Worm (Caenorhabditis elegans): ENCODE results near the gene T26H10.2.
A peak's percentile ranks its signal among the peaks of the same experiment; 100 is the strongest.

Gene T26H10.2

ce11 chrV:11392020-11392419, 32.4 kb downstream of the T26H10.2 start, which contains the start of gene nas-16:
Gene nas-16 (plus strand): TSS chrV:11392320.
- TF ChIP-seq dao-5 (tag; optimal IDR thresholded peaks at IDR 0.05) = no peak
- TF ChIP-seq him-1 (tag; optimal IDR thresholded peaks at IDR 0.05) = no peak
- no peak for TF ChIP-seq W03F9.2 (tag; optimal IDR thresholded peaks at IDR 0.05)

- TF ChIP-seq W03F9.2 (tag; optimal IDR thresholded peaks at IDR 0.05) (no peak), him-1 (tag; optimal IDR thresholded peaks at IDR 0.05) (no peak), dao-5 (tag; optimal IDR thresholded peaks at IDR 0.05) (no peak)
These were observed 34.1 kb downstream of the T26H10.2 start, which contains the start of the genes K03B8.11 and K03B8.14 for ce11 chrV:11390394-11390793. Gene K03B8.11 (minus strand): TSS chrV:11390494. Gene K03B8.14 (plus strand): TSS chrV:11390503.

DNA sequence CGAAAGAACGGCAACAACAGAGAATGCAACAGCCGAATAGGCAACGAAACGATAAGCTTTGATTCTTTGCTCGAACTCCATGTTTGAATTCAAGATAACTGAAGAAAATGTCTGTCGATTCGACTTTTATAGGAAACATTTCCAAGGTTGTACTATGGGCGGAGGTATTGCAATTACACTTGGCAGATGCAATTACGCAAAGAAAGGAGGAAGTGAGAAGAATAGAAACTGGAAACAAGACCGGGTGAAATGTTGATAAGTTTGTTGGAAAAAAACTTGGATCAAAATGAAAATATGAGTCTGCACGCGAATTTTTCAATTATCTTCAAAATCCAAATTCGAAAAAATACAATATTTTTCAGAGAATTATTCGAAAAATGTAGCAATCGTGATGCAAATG, 34.7 kb downstream of the T26H10.2 start, which contains the start of gene col-155:
Gene col-155, minus strand, starts transcription at position 101 of the 400 bp plus-strand sequence.
- TF ChIP-seq dao-5 (tag; optimal IDR thresholded peaks at IDR 0.05) (no peak), W03F9.2 (tag; optimal IDR thresholded peaks at IDR 0.05) (no peak), him-1 (tag; optimal IDR thresholded peaks at IDR 0.05) (no peak)

DNA sequence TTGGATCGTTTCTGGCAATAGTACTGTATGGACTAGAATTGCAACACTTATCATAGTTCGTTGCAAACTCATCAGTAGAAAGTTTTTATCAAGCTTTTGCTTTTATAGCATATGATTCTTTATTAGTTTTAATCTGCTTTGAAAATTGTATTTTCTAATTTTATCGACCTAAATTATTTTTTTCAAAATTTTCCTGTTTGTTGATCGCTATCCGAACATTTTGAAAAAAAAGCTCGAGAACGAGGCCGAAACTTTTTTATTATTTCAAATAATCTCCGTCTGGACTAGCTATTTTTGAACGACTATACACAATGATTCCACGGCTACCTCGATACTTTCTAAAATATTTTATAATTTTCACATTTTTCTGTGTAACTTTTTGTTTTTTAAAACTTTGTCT, 38.0 kb downstream of the T26H10.2 start, which contains the start of gene F55C10.4:
Gene F55C10.4, plus strand, starts transcription at position 301 of the 400 bp plus-strand sequence.
- TF ChIP-seq him-1 (tag; optimal IDR thresholded peaks at IDR 0.05) (no peak), W03F9.2 (tag; optimal IDR thresholded peaks at IDR 0.05) (no peak), dao-5 (tag; optimal IDR thresholded peaks at IDR 0.05) (no peak)

DNA sequence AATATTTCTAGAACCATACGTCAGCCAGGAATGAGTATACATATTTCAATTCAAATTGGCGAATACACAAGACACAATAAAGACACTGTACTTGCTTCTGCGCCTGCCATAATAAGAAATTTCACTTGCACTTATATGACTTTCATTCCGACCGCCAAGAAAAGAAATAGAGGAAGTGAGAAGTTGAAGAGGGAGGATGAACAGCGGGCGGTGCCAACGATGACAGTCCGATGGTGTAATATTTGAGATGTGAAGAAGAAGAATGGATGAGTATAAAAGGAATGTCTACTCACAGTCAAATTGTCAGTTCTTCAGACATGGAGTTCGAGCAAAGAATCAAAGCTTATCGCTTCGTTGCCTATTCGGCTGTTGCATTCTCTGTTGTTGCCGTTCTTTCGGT, 39.4 kb downstream of the T26H10.2 start, which contains the start of gene col-154:
Gene col-154, plus strand, starts transcription at position 301 of the 400 bp plus-strand sequence.
- TF ChIP-seq him-1 (tag; optimal IDR thresholded peaks at IDR 0.05) = no peak
- no peak for TF ChIP-seq W03F9.2 (tag; optimal IDR thresholded peaks at IDR 0.05)
- no peak for TF ChIP-seq dao-5 (tag; optimal IDR thresholded peaks at IDR 0.05)

DNA sequence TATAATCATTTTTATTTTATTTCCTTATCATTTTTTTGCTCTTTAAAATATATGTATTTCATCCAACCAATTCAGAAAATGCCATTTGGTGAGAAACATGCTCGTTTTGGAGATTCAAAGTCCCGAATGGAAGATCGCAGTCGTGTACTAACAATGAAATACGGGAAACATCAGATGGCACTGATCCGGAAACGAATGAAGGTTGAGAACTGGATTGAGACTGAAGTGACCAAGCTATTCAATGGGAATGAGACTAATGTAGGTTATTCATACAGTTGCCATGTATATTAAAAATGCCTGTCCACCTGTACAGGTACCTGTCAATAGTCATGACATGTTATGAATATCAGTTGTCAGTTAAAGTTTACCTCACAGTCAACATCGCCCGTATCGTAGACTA, 41.4 kb downstream of the T26H10.2 start, which contains the start of gene F55C10.5:
Gene F55C10.5, plus strand, starts transcription at position 74 of the 400 bp plus-strand sequence.
- no peak for TF ChIP-seq dao-5 (tag; optimal IDR thresholded peaks at IDR 0.05)
- TF ChIP-seq him-1 (tag; optimal IDR thresholded peaks at IDR 0.05) = no peak
- TF ChIP-seq W03F9.2 (tag; optimal IDR thresholded peaks at IDR 0.05) = no peak

ce11 chrV:11380571-11380970, 43.9 kb downstream of the T26H10.2 start:
- TF ChIP-seq dao-5 (tag; optimal IDR thresholded peaks at IDR 0.05) = no peak
- TF ChIP-seq him-1 (tag; optimal IDR thresholded peaks at IDR 0.05) = no peak
- no peak for TF ChIP-seq W03F9.2 (tag; optimal IDR thresholded peaks at IDR 0.05)

DNA sequence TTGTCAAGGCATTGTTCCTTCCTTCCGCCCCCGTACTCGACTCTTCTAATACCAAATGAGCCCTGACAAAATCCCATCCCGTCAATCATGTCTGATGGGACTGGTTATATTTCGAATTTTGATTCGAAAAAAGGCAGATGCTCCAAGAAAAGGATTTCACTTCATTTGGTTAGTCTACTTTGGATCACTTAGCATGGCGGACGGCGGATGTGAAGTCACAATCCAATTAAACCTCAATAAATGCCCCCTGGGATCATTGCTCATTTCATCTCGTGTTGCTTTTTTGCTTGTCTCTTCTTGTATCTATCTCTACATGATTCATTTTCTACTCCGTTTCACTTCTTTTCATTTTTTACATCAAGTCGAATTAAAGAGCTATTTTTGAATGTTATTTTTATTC, 45.1 kb downstream of the T26H10.2 start:
- TF ChIP-seq W03F9.2 (tag; optimal IDR thresholded peaks at IDR 0.05) (no peak), dao-5 (tag; optimal IDR thresholded peaks at IDR 0.05) (no peak), him-1 (tag; optimal IDR thresholded peaks at IDR 0.05) (no peak)

DNA sequence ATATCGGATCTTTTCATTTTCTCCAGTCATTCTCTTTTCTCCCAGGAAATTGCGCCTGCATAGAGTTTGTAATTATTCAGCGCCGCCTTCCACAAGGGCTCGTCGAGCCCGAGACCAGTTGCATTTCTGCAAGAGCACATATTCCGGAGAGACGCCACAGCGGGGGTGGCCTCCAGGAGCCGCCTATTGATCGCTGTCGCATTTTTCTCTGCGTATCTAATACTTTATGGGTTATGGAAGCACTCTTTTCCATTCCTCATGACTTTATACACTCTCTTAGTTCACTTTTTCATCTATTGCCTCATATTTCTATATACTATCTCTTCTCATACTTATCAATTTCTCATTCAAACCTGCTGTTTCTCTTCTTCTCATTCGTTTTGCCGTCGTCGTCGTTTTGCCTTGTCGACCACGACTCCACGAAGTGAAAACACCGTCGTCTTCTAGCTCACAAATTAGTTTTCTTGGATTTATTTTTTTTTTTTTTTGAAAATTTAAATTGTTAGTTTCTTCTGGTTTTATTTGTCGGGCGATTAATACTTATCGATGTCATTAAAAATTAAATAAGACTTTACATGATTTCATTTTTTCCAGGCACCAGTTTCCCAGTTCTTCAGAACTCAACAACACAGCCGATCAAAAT, 49.2 kb downstream of the T26H10.2 start, which contains the start of gene cnb-1:
Gene cnb-1, plus strand, starts transcription at position 593 of the 643 bp plus-strand sequence.
- TF ChIP-seq dao-5 (tag; optimal IDR thresholded peaks at IDR 0.05) (no peak), him-1 (tag; optimal IDR thresholded peaks at IDR 0.05) (peak; percentile 79), W03F9.2 (tag; optimal IDR thresholded peaks at IDR 0.05) (no peak)

DNA sequence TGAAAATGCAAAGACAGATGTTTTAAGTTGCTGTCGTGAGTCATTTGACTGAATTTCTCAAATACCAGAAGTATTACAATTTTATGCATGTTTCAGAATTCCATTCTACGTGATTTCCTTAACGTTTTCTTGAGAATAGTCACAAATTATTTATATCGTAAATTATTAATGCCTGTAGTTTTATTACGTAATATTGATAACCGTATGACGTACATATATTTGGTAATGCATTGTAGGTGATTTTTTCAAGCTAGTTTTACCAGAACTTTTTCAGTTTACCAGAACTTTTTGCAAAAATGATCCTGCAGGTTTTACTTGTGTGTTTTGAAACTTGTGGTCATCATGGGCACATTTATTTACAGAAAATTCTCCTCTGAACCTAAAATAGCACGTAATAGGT, 50.5 kb downstream of the T26H10.2 start:
- TF ChIP-seq W03F9.2 (tag; optimal IDR thresholded peaks at IDR 0.05) (no peak), him-1 (tag; optimal IDR thresholded peaks at IDR 0.05) (no peak)

Measured in whole organism, L4/young adult.